Fruit fly (Drosophila melanogaster) whole organism: ENCODE measurements around the gene CG18599.

Experiments used
- CG8478 ChIP-seq: fragments of >200 bp; optimal IDR thresholded peaks from 2 replicates; lab custom pipeline; 2018; ENCODE audit warnings: inconsistent platforms
- Dll ChIP-seq: fragments of >200 bp; optimal IDR thresholded peaks from 2 replicates; lab custom pipeline; 2017
- EcR ChIP-seq, 2 experiments: fragments of >200 bp; optimal IDR thresholded peaks; 2 replicates each; lab custom pipeline; 2017; ENCODE audit warnings: missing biosample characterization in 2 of 2, missing genetic modification characterization in 2 of 2, missing genetic modification reagents in 2 of 2
- pan ChIP-seq: fragments of >200 bp; optimal IDR thresholded peaks from 2 replicates; lab custom pipeline; 2017
- psq ChIP-seq: fragments of >200 bp; optimal IDR thresholded peaks from 2 replicates; lab custom pipeline; 2017
- usp ChIP-seq: fragments of >200 bp; optimal IDR thresholded peaks from 2 replicates; lab custom pipeline; 2017; ENCODE audit warnings: missing biosample characterization, missing genetic modification characterization, mixed read lengths

The CG18599 gene

dm6 chr3R:18301569-18301968 is 34.0 kb downstream of the CG18599 start, which contains the start of gene Polr1E:
Gene Polr1E (minus strand): TSS chr3R:18301728.
- TF ChIP-seq pan (lab: Kevin White, UChicago): no peak
- TF ChIP-seq EcR (GFP tag; optimal IDR thresholded peaks at IDR 0.05; lab: Kevin White, UChicago): no peak
- TF ChIP-seq usp (GFP tag; lab: Kevin White, UChicago): no peak
- TF ChIP-seq Dll (lab: Kevin White, UChicago): no peak
- no peak for TF ChIP-seq psq
- TF ChIP-seq CG8478 (lab: Kevin White, UChicago): no peak

DNA sequence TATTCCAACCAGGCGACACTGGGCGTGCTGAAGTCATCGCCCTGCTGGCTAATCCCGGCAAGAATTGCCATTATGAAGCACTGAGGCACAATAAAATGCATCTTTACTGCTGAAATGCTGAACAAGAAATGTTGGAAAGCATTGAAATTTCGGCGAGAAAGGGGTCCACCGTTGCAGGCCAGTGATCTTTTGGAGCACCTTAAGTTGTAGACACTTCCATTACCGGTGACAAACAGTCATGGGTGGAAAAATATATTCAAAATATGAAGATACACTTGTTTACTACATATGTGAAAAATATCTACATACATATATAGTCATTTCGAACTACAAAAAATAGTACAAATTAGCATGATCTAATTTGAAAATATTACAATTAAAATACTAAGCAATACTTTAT is 35.2 kb downstream of the CG18599 start, which contains the start of gene CG7126:
Gene CG7126, minus strand, starts transcription at position 101 of the 400 bp plus-strand sequence.
- TF ChIP-seq psq (no peak), EcR (GFP tag; optimal IDR thresholded peaks at IDR 0.05; lab: Kevin White, UChicago) (no peak), Dll (lab: Kevin White, UChicago) (no peak), CG8478 (lab: Kevin White, UChicago) (no peak), usp (GFP tag; lab: Kevin White, UChicago) (no peak), pan (lab: Kevin White, UChicago) (no peak)

- TF ChIP-seq Dll (lab: Kevin White, UChicago) (no peak), psq (no peak), CG8478 (lab: Kevin White, UChicago) (no peak), pan (lab: Kevin White, UChicago) (no peak), EcR (GFP tag; optimal IDR thresholded peaks at IDR 0.05; lab: Kevin White, UChicago) (no peak), usp (GFP tag; lab: Kevin White, UChicago) (no peak)
These were observed 42.3 kb downstream of the CG18599 start for dm6 chr3R:18309910-18310309.

DNA sequence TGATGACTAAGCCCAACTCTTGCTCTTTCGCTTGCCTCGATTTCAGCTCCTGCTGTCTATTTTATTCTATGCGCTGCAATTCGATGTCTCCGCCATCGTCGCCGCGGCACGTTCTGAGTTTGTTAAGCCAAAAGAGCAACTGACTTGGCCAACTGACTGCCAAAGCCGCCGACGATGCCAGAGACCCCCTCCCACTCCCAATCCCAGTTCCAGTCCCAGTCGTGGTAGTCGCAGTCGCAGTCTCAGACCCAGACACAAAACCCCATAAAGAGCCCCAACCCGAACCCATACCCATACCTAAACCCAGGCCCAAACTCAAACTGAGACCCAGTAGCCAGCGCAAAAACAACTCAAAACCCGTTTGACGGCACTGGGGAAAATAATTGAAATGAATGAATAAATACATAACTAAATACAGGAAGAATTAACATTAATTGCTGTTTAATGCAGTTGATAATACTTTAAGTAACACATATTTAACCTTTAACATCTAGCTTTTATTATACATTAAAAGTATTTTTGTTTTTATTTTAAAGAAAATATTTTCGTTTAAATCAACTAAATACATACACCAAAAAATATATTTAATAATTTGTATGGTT is 43.3 kb downstream of the CG18599 start:
- no peak for TF ChIP-seq Dll (lab: Kevin White, UChicago)
- TF ChIP-seq usp (GFP tag; lab: Kevin White, UChicago): no peak
- TF ChIP-seq psq: no peak
- no peak for TF ChIP-seq EcR (GFP tag; optimal IDR thresholded peaks at IDR 0.05; lab: Kevin White, UChicago)
- TF ChIP-seq CG8478 (lab: Kevin White, UChicago): no peak
- no peak for TF ChIP-seq pan (lab: Kevin White, UChicago)

DNA sequence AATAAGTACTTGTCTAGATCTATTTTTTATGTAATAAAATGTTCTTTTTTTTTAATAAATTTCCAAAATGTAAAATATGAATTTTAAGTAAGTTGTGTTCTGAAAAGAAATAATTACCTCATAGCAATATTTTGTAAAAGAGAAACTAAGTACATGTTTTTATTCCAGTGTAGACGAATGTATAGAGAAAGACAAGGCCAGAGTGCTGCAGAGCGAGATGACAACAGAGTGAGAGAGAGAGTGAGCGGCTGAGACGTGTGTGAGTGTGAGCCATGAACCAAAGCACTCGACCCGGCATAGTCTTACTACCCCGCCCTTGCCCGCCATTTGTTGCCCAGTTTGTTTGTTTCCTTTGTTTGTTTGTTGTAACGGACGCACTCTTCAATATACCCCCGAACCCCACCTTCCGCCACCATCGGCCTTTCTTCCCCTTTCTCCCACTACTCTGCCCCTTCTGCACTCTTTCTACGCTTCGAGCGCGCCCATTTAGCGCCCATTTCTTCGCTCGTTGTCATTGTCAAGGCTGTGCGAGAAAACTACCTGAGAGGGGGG is 43.9 kb downstream of the CG18599 start:
- TF ChIP-seq CG8478 (lab: Kevin White, UChicago): no peak
- TF ChIP-seq pan (lab: Kevin White, UChicago): no peak
- TF ChIP-seq usp (GFP tag; lab: Kevin White, UChicago): no peak
- no peak for TF ChIP-seq psq
- TF ChIP-seq EcR (GFP tag; optimal IDR thresholded peaks at IDR 0.05; lab: Kevin White, UChicago): no peak
- TF ChIP-seq Dll (lab: Kevin White, UChicago): no peak

DNA sequence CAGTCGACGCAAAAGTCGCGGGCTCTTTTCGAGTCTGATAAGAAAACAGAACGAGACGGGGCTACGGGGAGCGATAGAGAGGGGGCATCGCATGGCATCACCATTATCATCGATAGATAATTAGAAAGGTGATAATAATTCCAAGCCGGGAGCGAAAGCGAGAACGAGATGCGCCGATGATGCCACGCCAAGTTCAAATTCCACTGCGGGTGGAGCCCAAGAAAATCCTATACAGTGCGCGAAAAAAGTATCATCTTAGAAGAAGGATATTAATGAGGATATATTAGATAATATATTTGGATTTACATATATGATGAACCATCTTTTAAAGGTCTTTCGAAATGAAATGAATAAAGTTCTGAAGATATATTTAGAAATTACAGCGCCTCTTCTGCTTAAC is 45.2 kb downstream of the CG18599 start:
- no peak for TF ChIP-seq Dll (lab: Kevin White, UChicago)
- no peak for TF ChIP-seq CG8478 (lab: Kevin White, UChicago)
- no peak for TF ChIP-seq pan (lab: Kevin White, UChicago)
- TF ChIP-seq EcR (GFP tag; optimal IDR thresholded peaks at IDR 0.05; lab: Kevin White, UChicago): no peak
- no peak for TF ChIP-seq psq
- TF ChIP-seq usp (GFP tag; lab: Kevin White, UChicago): no peak

DNA sequence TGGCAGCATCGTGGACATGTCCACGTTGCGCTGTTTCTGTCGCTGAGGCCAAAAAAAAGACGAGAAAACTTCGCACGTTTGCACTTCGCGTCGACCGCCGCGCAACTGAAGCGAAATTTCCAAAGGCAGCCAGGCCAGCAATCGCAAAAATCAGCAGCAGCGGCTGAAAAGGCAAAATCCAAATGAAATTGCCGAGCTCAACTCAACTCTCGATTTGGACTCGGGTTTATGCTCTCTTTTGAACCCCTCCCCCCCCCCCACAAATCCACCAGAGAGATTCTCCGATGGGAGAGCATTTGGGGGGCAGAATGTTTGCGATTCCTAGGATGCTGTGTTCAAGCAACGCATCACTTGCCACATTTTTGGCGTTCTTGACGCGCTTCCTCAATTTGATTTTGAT is 46.7 kb downstream of the CG18599 start, which contains the start of gene PKD:
Gene PKD, minus strand, starts transcription at position 88 of the 400 bp plus-strand sequence.
- TF ChIP-seq Dll (lab: Kevin White, UChicago) (peak; percentile 43), usp (GFP tag; lab: Kevin White, UChicago) (no peak)

dm6 chr3R:18314824-18315690 is 47.5 kb downstream of the CG18599 start:
- TF ChIP-seq pan (lab: Kevin White, UChicago) (no peak), psq (no peak), usp (GFP tag; lab: Kevin White, UChicago) (no peak), EcR (GFP tag; optimal IDR thresholded peaks at IDR 0.05; lab: Kevin White, UChicago) (no peak), CG8478 (lab: Kevin White, UChicago) (no peak), Dll (lab: Kevin White, UChicago) (no peak)
